Worm (Caenorhabditis elegans): ENCODE results near the gene bet-2.
A peak's percentile ranks its signal among the peaks of the same experiment; 100 is the strongest.

The bet-2 gene

DNA sequence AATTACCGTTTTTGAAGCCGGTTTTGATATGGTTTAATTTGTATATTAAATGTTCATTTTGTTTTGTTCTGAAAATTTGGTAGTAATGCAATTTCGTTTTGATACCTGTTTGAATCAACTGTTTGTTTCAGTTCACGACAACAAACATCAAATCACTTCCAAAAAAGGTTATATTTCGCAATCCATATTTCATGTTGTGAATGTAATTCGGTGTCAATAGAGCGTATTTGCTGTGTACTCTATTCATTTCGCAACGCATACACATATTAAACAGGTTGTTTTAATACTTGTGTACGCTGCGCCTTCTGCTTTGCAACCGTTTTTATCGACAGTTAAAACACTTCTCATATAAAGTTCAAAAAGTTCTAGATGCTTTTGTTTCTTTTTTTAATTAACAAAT, 7.3 kb downstream of the bet-2 start (continued):
- TF ChIP-seq unc-39 (tag; optimal IDR thresholded peaks at IDR 0.05) (no peak), alr-1 (tag; optimal IDR thresholded peaks at IDR 0.05) (no peak), lin-39 (tag; optimal IDR thresholded peaks at IDR 0.05) (no peak)

- TF ChIP-seq sma-3 (GFP tag; optimal IDR thresholded peaks at IDR 0.05) = no peak
- TF ChIP-seq lin-13 (GFP tag; optimal IDR thresholded peaks at IDR 0.05) = no peak
- TF ChIP-seq unc-55 (GFP tag; optimal IDR thresholded peaks at IDR 0.05) = no peak
- no peak for TF ChIP-seq peb-1 (tag; optimal IDR thresholded peaks at IDR 0.05)
These were observed 7.8 kb downstream of the bet-2 start, which contains the start of gene nhx-5 for ce11 chrX:10576872-10577271. Gene nhx-5, plus strand, starts transcription at chrX:10576953.

DNA sequence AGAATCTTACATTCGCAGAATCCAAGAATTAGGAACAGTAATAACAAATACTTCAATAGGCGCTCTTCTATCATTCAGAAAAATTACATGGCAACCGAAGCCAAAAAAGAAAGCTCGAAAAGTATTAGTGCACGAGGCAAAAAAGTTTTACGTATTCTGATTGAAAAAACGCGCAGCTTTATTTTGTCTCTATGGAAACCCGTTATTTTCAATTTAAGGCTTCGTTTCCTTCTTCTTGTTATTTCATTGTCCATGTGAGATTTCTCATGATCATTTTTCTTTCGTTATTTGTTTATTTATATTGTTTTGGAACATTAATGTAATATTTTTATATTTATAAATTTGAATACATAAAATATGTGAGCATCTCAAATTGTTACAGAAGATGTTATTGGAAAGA, 20.4 kb downstream of the bet-2 start, which contains the start of gene F57C7.4:
TSS of gene F57C7.4 (minus strand) at position 101 of the 400 bp plus-strand sequence.
- TF ChIP-seq unc-39 (tag; optimal IDR thresholded peaks at IDR 0.05) (no peak), unc-62 (GFP tag; optimal IDR thresholded peaks at IDR 0.05) (no peak), gmeb-1 (tag; optimal IDR thresholded peaks at IDR 0.05) (no peak), nhr-23 (tag; optimal IDR thresholded peaks at IDR 0.05) (no peak), crh-2 (tag; optimal IDR thresholded peaks at IDR 0.05) (no peak), nhr-10 (tag; optimal IDR thresholded peaks at IDR 0.05) (no peak), mbf-1 (tag; optimal IDR thresholded peaks at IDR 0.05) (no peak), C34F6.9 (tag; optimal IDR thresholded peaks at IDR 0.05) (no peak), blmp-1 (tag; optimal IDR thresholded peaks at IDR 0.05; ENCODE audit: insufficient read depth) (no peak), unc-55 (GFP tag; optimal IDR thresholded peaks at IDR 0.05) (no peak), dmd-4 (tag; optimal IDR thresholded peaks at IDR 0.05) (no peak), nhr-6 (tag; optimal IDR thresholded peaks at IDR 0.05) (no peak)

- TF ChIP-seq gmeb-1 (tag; optimal IDR thresholded peaks at IDR 0.05) (no peak), sma-9 (GFP tag; optimal IDR thresholded peaks at IDR 0.05) (no peak), sma-9 (tag; optimal IDR thresholded peaks at IDR 0.05) (no peak), lsy-2 (tag; optimal IDR thresholded peaks at IDR 0.05) (peak in 1 of 2 experiments; percentile 13)
These were observed 21.7 kb downstream of the bet-2 start for ce11 chrX:10590772-10591171.

DNA sequence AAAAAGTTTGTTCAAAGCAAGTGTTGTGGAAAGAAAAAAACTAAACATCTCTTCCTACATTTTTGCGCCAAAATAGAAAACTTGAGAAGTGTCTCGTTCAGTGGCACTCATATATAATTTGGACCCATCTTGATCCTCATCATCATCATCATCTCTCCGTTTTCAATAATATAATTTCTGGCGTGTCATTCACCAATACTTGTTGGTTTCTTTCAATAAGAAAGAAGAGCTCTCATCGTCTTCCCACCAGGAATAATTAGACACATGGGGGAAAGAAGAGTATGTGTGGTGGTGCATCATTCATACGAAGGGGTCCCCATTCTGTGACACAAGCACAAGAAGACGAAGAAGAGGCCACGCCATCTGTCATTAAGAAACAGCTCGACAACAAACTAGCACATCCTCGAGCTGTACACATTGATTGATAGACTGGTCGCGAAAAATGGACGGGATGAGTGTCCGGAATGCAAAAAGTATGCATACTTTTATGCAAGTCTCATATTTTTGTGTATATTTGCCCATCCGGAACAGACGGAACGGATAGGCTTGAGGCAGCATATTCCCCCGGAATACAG, 22.2 kb downstream of the bet-2 start:
- TF ChIP-seq nhr-21 (tag; optimal IDR thresholded peaks at IDR 0.05) (peak; percentile 0), unc-62 (GFP tag; optimal IDR thresholded peaks at IDR 0.05) (no peak), sma-9 (GFP tag; optimal IDR thresholded peaks at IDR 0.05) (no peak), sma-9 (tag; optimal IDR thresholded peaks at IDR 0.05) (no peak)

- no peak for TF ChIP-seq ztf-11 (tag; optimal IDR thresholded peaks at IDR 0.05)
- no peak for TF ChIP-seq gmeb-1 (tag; optimal IDR thresholded peaks at IDR 0.05)
- TF ChIP-seq sma-9 (GFP tag; optimal IDR thresholded peaks at IDR 0.05) = no peak
- TF ChIP-seq sma-9 (tag; optimal IDR thresholded peaks at IDR 0.05) = no peak
- no peak for TF ChIP-seq elt-1 (tag; optimal IDR thresholded peaks at IDR 0.05)
- no peak for TF ChIP-seq peb-1 (tag; optimal IDR thresholded peaks at IDR 0.05)
- TF ChIP-seq nhr-23 (tag; optimal IDR thresholded peaks at IDR 0.05) = no peak
- no peak for TF ChIP-seq Y55F3AM.14 (GFP tag; optimal IDR thresholded peaks at IDR 0.05)
- no peak for TF ChIP-seq fos-1 (tag; optimal IDR thresholded peaks at IDR 0.05)
- TF ChIP-seq egl-27 (tag; optimal IDR thresholded peaks at IDR 0.05) = no peak
- TF ChIP-seq zag-1 (tag; optimal IDR thresholded peaks at IDR 0.05) = no peak
- TF ChIP-seq blmp-1 (tag; optimal IDR thresholded peaks at IDR 0.05; ENCODE audit: insufficient read depth) = no peak
- no peak for TF ChIP-seq aly-2 (tag; optimal IDR thresholded peaks at IDR 0.05)
These were observed 24.2 kb downstream of the bet-2 start, which contains the start of gene sdn-1 for ce11 chrX:10593234-10593633. Gene sdn-1, minus strand, starts transcription at chrX:10593334.

DNA sequence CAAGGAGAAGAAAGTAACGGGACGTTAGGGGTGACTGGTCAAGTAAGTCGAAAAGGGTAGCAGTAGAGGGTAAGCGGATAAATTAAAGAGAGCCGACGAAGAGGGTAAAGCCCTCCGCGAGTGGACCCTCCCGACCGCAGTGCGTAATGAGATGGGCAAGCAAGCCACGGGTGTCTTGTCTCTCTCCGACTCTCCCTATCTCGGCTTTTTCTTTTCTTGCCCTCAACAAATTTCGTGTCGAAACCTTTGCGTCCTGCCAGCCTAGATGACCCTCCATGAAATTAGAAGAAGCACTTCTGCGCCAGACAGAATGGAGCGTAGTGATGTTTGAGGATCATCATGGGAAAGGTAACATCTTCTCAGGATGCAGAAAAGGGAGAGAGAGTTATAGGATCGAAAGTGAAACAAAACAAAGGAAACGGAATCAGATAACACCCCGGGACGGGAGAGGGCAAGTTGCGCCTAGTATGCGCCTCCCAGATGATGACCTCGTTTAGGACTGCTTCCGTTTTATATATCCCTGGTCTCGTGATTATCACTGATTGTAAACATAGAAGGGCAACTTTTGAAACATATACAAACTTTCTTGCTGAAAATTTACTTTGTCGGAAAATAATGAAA, 24.8 kb downstream of the bet-2 start:
- TF ChIP-seq nhr-11 (tag; optimal IDR thresholded peaks at IDR 0.05) (no peak), sem-4 (tag; optimal IDR thresholded peaks at IDR 0.05) (no peak), blmp-1 (tag; optimal IDR thresholded peaks at IDR 0.05; ENCODE audit: insufficient read depth) (peak; percentile 60), nhr-6 (tag; optimal IDR thresholded peaks at IDR 0.05) (no peak), nhr-129 (tag; optimal IDR thresholded peaks at IDR 0.05) (peak; percentile 29), peb-1 (tag; optimal IDR thresholded peaks at IDR 0.05) (no peak), sma-3 (GFP tag; optimal IDR thresholded peaks at IDR 0.05) (peak; percentile 9), unc-55 (GFP tag; optimal IDR thresholded peaks at IDR 0.05) (no peak), alr-1 (tag; optimal IDR thresholded peaks at IDR 0.05) (no peak), nhr-10 (tag; optimal IDR thresholded peaks at IDR 0.05) (no peak), elt-1 (tag; optimal IDR thresholded peaks at IDR 0.05) (no peak), ztf-4 (tag; optimal IDR thresholded peaks at IDR 0.05) (no peak), nhr-237 (tag; optimal IDR thresholded peaks at IDR 0.05) (no peak), nhr-77 (tag; optimal IDR thresholded peaks at IDR 0.05) (no peak), lsy-2 (tag; optimal IDR thresholded peaks at IDR 0.05) (peak in 1 of 2 experiments; percentile 24), dmd-4 (tag; optimal IDR thresholded peaks at IDR 0.05) (no peak), sma-9 (GFP tag; optimal IDR thresholded peaks at IDR 0.05) (peak; percentile 0), sma-9 (tag; optimal IDR thresholded peaks at IDR 0.05) (no peak), ceh-82 (tag; optimal IDR thresholded peaks at IDR 0.05) (no peak), nhr-21 (tag; optimal IDR thresholded peaks at IDR 0.05) (peak; percentile 72), nhr-25 (tag; optimal IDR thresholded peaks at IDR 0.05) (peak; percentile 15)

All from whole organism, L2 larva.